Fruit fly (Drosophila melanogaster): ENCODE data around the gene CG11590.

dm6 chrX:14174456-14174855 is 25.5 kb upstream of the CG11590 start, which contains the start of gene CG1368:
- TF ChIP-seq pdm3 (GFP tag; optimal IDR thresholded peaks at IDR 0.05) (no peak), Hr39 (GFP tag; optimal IDR thresholded peaks at IDR 0.05) (no peak), Sox14 (GFP tag; optimal IDR thresholded peaks at IDR 0.05) (no peak), Smox (GFP tag; optimal IDR thresholded peaks at IDR 0.05) (no peak), CG15336 (GFP tag; IDR thresholded peaks at IDR 0.05) (no peak), CG31627 (GFP tag; optimal IDR thresholded peaks at IDR 0.05) (no peak), Eip78C (GFP tag) (no peak), CG4318 (GFP tag; optimal IDR thresholded peaks at IDR 0.05) (no peak), achi (GFP tag; optimal IDR thresholded peaks at IDR 0.05) (no peak), CG34406 (GFP tag; optimal IDR thresholded peaks at IDR 0.05) (no peak), fd85E (GFP tag; optimal IDR thresholded peaks at IDR 0.05) (no peak), Lpt (GFP tag; optimal IDR thresholded peaks at IDR 0.05) (no peak), Hr38 (GFP tag; optimal IDR thresholded peaks at IDR 0.05) (no peak)

Measured in whole organism, prepupa.